Fruit fly (Drosophila melanogaster) whole organism: ENCODE measurements around the gene asl.

Experiments
- CG8478 ChIP-seq: fragments of >200 bp; optimal IDR thresholded peaks from 2 replicates; lab custom pipeline; 2018; ENCODE audit warnings: inconsistent platforms
- Dll ChIP-seq: fragments of >200 bp; optimal IDR thresholded peaks from 2 replicates; lab custom pipeline; 2017
- EcR ChIP-seq, 2 experiments: fragments of >200 bp; optimal IDR thresholded peaks; 2 replicates each; lab custom pipeline; 2017; ENCODE audit warnings: missing biosample characterization in 2 of 2, missing genetic modification characterization in 2 of 2, missing genetic modification reagents in 2 of 2
- pan ChIP-seq: fragments of >200 bp; optimal IDR thresholded peaks from 2 replicates; lab custom pipeline; 2017
- psq ChIP-seq: fragments of >200 bp; optimal IDR thresholded peaks from 2 replicates; lab custom pipeline; 2017
- usp ChIP-seq: fragments of >200 bp; optimal IDR thresholded peaks from 2 replicates; lab custom pipeline; 2017; ENCODE audit warnings: missing biosample characterization, missing genetic modification characterization, mixed read lengths

Gene asl

DNA sequence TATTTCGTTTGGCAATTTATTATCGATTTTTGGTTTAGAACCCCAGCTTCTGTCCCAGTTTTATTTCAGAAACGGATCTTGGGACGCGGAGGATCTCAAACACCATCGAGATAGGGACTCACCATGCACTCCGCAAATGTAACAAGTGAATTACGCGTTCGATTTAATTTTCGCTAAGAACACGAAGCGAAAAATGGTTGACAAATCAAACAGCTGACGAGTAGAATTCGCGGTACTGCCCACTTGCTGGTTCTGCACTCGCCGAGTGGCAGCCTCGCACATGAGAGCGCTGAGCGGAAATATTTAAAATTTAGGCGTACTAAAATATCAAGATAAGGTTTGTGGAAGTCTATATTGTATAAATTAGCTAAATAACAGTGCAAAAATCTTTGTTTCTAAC lies 42.9 kb downstream of the asl start, which contains the start of gene Pi4KIIalpha:
Pi4KIIalpha (minus strand) TSS at position 233 of the 400 bp plus-strand sequence.
- TF ChIP-seq usp (GFP tag; lab: Kevin White, UChicago) (no peak), CG8478 (lab: Kevin White, UChicago) (no peak), EcR (GFP tag; optimal IDR thresholded peaks at IDR 0.05; lab: Kevin White, UChicago) (no peak), Dll (lab: Kevin White, UChicago) (no peak), pan (lab: Kevin White, UChicago) (no peak), psq (no peak)

DNA sequence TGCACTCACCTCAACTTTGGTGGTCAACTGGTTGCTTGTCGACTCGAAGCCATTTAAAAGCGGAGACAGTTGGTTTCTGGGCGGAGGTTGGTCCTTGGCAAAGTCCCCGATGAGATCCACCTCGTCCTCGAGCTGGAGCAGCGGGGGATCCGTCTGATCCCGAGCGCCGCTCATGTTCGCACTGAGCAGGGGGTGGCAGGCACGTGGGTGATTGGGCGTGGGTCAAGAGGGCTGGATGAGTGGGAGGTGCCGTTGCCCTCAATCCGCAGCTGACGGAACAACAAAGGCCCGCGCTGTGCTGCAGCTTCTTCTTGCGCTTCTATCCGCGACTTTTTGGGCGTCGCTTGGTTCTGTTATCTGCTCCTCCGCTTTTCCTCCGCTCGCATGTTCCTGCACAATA lies 43.4 kb downstream of the asl start:
- no peak for TF ChIP-seq psq
- TF ChIP-seq pan (lab: Kevin White, UChicago), result no peak
- no peak for TF ChIP-seq Dll (lab: Kevin White, UChicago)
- no peak for TF ChIP-seq usp (GFP tag; lab: Kevin White, UChicago)
- no peak for TF ChIP-seq EcR (GFP tag; optimal IDR thresholded peaks at IDR 0.05; lab: Kevin White, UChicago)
- no peak for TF ChIP-seq CG8478 (lab: Kevin White, UChicago)

DNA sequence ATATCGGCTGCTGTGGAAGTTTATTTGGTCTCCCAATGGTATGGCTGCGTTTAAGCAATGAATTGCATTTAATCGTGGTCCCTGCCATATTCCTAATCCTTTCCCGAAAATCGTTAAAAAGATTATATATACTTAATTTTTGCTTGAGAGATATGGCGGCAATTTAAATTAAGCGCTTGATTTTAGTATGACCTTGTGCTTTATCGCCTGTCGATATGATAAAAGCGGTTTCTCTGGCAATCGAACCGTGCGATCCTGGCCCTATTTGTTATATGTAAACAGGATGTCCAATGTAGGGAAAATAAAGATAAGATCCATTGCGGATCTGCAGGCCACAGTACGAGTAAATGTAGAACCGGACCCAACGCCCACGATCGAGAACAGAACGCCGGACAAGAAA lies 51.5 kb downstream of the asl start, which contains the start of gene Snm1:
Snm1 (plus strand) TSS at position 233 of the 400 bp plus-strand sequence.
- TF ChIP-seq EcR (GFP tag; optimal IDR thresholded peaks at IDR 0.05; lab: Kevin White, UChicago) (no peak), usp (GFP tag; lab: Kevin White, UChicago) (no peak), CG8478 (lab: Kevin White, UChicago) (no peak), psq (no peak), pan (lab: Kevin White, UChicago) (no peak), Dll (lab: Kevin White, UChicago) (no peak)

DNA sequence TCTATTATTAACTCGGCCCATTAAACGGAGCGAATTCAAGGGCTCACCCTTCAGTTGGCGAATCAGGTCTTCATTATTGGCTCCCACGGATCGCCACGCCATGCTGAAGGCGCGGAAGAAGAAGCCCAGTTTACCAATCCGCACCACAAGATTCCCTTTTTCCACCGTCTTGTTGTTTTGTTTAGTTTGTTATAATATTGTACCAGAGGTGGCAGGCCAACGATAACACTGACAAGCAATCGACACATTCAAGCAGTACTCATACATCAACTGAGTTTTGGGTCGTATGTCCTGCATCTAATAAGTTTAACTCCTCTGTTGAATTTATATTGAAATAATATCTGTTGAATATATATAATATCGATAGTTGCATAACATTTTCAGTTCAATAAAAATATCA lies 52.3 kb downstream of the asl start, which contains the start of gene Pcmt:
Pcmt (minus strand) TSS at position 235 of the 400 bp plus-strand sequence.
- TF ChIP-seq usp (GFP tag; lab: Kevin White, UChicago), result no peak
- TF ChIP-seq pan (lab: Kevin White, UChicago), result no peak
- no peak for TF ChIP-seq Dll (lab: Kevin White, UChicago)
- no peak for TF ChIP-seq CG8478 (lab: Kevin White, UChicago)
- TF ChIP-seq EcR (GFP tag; optimal IDR thresholded peaks at IDR 0.05; lab: Kevin White, UChicago), result no peak
- no peak for TF ChIP-seq psq
